Worm (Caenorhabditis elegans): ENCODE data around the gene F10B5.2.
A peak's percentile ranks its signal among the peaks of the same experiment; 100 is the strongest.

Gene F10B5.2

DNA sequence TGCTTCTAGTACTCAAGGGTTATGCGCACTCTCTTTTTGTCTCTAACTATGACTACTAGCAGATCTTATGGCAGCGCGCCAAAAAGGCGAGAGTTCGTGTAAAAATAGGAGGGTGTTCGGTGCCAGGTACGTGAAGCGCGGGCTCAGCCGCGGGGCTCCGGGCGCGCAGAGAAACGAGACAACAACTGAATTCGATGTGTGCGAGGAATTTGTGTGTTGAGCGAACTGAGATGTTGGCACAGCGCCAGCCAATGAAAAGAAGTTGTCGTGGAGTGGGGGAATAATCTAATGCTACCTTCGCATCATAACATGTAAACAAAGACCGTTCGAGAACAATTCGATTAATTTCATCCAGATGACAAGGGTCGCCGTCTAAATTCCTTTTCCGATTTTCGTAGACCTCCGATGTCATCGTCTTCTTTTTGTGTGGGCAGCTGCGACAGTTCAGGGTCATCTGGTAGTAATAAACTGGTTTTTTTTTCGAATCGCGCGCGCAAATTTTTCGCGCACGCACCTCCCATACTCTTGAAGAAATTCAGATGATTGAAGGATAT, 13.1 kb upstream of the F10B5.2 start (continued):
- peak; percentile 73 for TF ChIP-seq nhr-11 (tag; optimal IDR thresholded peaks at IDR 0.05)
- TF ChIP-seq ztf-7 (tag; optimal IDR thresholded peaks at IDR 0.05) = no peak
- TF ChIP-seq lin-39 (tag; optimal IDR thresholded peaks at IDR 0.05) = no peak
- no peak for TF ChIP-seq zfp-3 (GFP tag; conservative IDR thresholded peaks at IDR 0.05)
- TF ChIP-seq spr-3 (GFP tag; optimal IDR thresholded peaks at IDR 0.05) = no peak
- TF ChIP-seq mdl-1 (tag; optimal IDR thresholded peaks at IDR 0.05) = no peak
- no peak for TF ChIP-seq arid-1 (GFP tag; conservative IDR thresholded peaks at IDR 0.05)
- TF ChIP-seq hmg-1.1 (GFP tag; IDR thresholded peaks at IDR 0.05) = peak; percentile 67
- TF ChIP-seq lin-1 (GFP tag; IDR thresholded peaks at IDR 0.05) = no peak
- no peak for TF ChIP-seq T20F7.1 (GFP tag; optimal IDR thresholded peaks at IDR 0.05)
- TF ChIP-seq ces-1 (GFP tag; optimal IDR thresholded peaks at IDR 0.05) = no peak
- TF ChIP-seq unc-62 (GFP tag; optimal IDR thresholded peaks at IDR 0.05 in 1 of 2) = peak in 1 of 2 experiments; percentile 51
- no peak for TF ChIP-seq unc-62 (tag; optimal IDR thresholded peaks at IDR 0.05)
- TF ChIP-seq lim-7 (GFP tag; IDR thresholded peaks at IDR 0.05) = no peak
- TF ChIP-seq nhr-48 (tag; optimal IDR thresholded peaks at IDR 0.05) = no peak
- no peak for TF ChIP-seq ceh-44 (GFP tag; IDR thresholded peaks at IDR 0.05)
- TF ChIP-seq egl-43 (GFP tag; IDR thresholded peaks at IDR 0.05) = peak; percentile 80
- no peak for TF ChIP-seq vab-7 (GFP tag; IDR thresholded peaks at IDR 0.05)
- TF ChIP-seq nhr-42 (GFP tag; IDR thresholded peaks at IDR 0.05) = peak; percentile 57
- TF ChIP-seq madf-9 (GFP tag; conservative IDR thresholded peaks at IDR 0.05) = no peak
- no peak for TF ChIP-seq F26F4.8 (GFP tag; conservative IDR thresholded peaks at IDR 0.05)
- TF ChIP-seq nhr-77 (tag; optimal IDR thresholded peaks at IDR 0.05) = peak; percentile 16
- TF ChIP-seq ZK337.2 (GFP tag; IDR thresholded peaks at IDR 0.05) = no peak
- peak; percentile 24 for TF ChIP-seq dve-1 (tag; optimal IDR thresholded peaks at IDR 0.05; ENCODE audit: insufficient read depth)
- TF ChIP-seq nhr-6 (tag; optimal IDR thresholded peaks at IDR 0.05) = no peak
- TF ChIP-seq aly-2 (tag; optimal IDR thresholded peaks at IDR 0.05) = no peak
- peak; percentile 35 for TF ChIP-seq mxl-3 (GFP tag; optimal IDR thresholded peaks at IDR 0.05)
- TF ChIP-seq pqm-1 (tag; optimal IDR thresholded peaks at IDR 0.05) = no peak
- no peak for TF ChIP-seq php-3 (GFP tag; IDR thresholded peaks at IDR 0.05)
- no peak for TF ChIP-seq ZK546.5 (tag; optimal IDR thresholded peaks at IDR 0.05)
- no peak for TF ChIP-seq Y105C5A.15 (GFP tag; IDR thresholded peaks at IDR 0.05)
- TF ChIP-seq ama-1 (optimal IDR thresholded peaks at IDR 0.05) = no peak
- TF ChIP-seq ceh-28 (tag; optimal IDR thresholded peaks at IDR 0.05) = no peak
- 0 out of 2 replicates have a peak, but pooled peaks have one; percentile 57 for TF ChIP-seq D1046.2 (GFP tag; IDR thresholded peaks at IDR 0.05)
- TF ChIP-seq attf-4 (tag; optimal IDR thresholded peaks at IDR 0.05) = no peak
- peak; percentile 9 for TF ChIP-seq nhr-102 (tag; optimal IDR thresholded peaks at IDR 0.05)
- peak; percentile 39; the same call in 1 of the 2 replicates for TF ChIP-seq ceh-20 (GFP tag; IDR thresholded peaks at IDR 0.05)
- 0 out of 2 replicates have a peak, but pooled peaks have one; percentile 15 for TF ChIP-seq tra-1 (GFP tag; IDR thresholded peaks at IDR 0.05)
- TF ChIP-seq jun-1 (tag; optimal IDR thresholded peaks at IDR 0.05) = no peak
- TF ChIP-seq gei-8 (GFP tag; optimal IDR thresholded peaks at IDR 0.05) = no peak
- TF ChIP-seq zfp-2 (tag; optimal IDR thresholded peaks at IDR 0.05) = no peak
- no peak for TF ChIP-seq saeg-2 (GFP tag; IDR thresholded peaks at IDR 0.05)
- TF ChIP-seq T26A8.4 (GFP tag; IDR thresholded peaks at IDR 0.05) = no peak; the same call in 1 of the 2 replicates
- no peak for TF ChIP-seq lin-15B (tag; optimal IDR thresholded peaks at IDR 0.05)
- peak; percentile 69 for TF ChIP-seq set-16 (GFP tag; IDR thresholded peaks at IDR 0.05)
- TF ChIP-seq Y48G9A.11 (GFP tag; IDR thresholded peaks at IDR 0.05) = no peak
- TF ChIP-seq rbr-2 (tag; optimal IDR thresholded peaks at IDR 0.05) = peak; percentile 81
- no peak for TF ChIP-seq nhr-41 (GFP tag; IDR thresholded peaks at IDR 0.05)
- peak; percentile 32; the same call in 1 of the 2 replicates for TF ChIP-seq lin-38 (GFP tag; IDR thresholded peaks at IDR 0.05)
- TF ChIP-seq madf-5 (GFP tag; IDR thresholded peaks at IDR 0.05) = no peak
- no peak for TF ChIP-seq daf-8 (GFP tag; IDR thresholded peaks at IDR 0.05)
- TF ChIP-seq skn-1 (tag; optimal IDR thresholded peaks at IDR 0.05) = no peak

Measured in whole organism, L4 larva.